Fruit fly (Drosophila melanogaster): Measurements from ENCODE around the gene CG14011.
A peak's percentile ranks its signal among the peaks of the same experiment; 100 is the strongest.

CG14011 gene

dm6 chr2L:5551538-5551937, 29.4 kb downstream of the CG14011 start, which contains the start of gene CG18269:
CG18269 (plus strand) TSS chr2L:5551838.
- no peak for TF ChIP-seq fd85E (GFP tag; optimal IDR thresholded peaks at IDR 0.05)
- no peak for TF ChIP-seq ss (GFP tag; optimal IDR thresholded peaks at IDR 0.05)

- no peak for TF ChIP-seq Blimp-1 (GFP tag; optimal IDR thresholded peaks at IDR 0.05)
- TF ChIP-seq CG31627 (GFP tag; optimal IDR thresholded peaks at IDR 0.05), result no peak
- no peak for TF ChIP-seq Hr4 (GFP tag; optimal IDR thresholded peaks at IDR 0.05)
- no peak for TF ChIP-seq Sox15 (GFP tag; optimal IDR thresholded peaks at IDR 0.05)
- no peak for TF ChIP-seq CG11762 (GFP tag; optimal IDR thresholded peaks at IDR 0.05; ENCODE audit: insufficient read depth)
- TF ChIP-seq lz (GFP tag; optimal IDR thresholded peaks at IDR 0.05), result no peak
- TF ChIP-seq CG15336 (GFP tag; IDR thresholded peaks at IDR 0.05), result no peak
- TF ChIP-seq dsx (GFP tag; optimal IDR thresholded peaks at IDR 0.05; ENCODE audit: poor library complexity, severe bottlenecking), result no peak
- TF ChIP-seq svp (GFP tag), result no peak
Measured at dm6 chr2L:5550735-5551134, 30.2 kb downstream of the CG14011 start, which contains the start of gene CG14014. CG14014 (minus strand) TSS chr2L:5550835.

- no peak for TF ChIP-seq Smox (GFP tag; optimal IDR thresholded peaks at IDR 0.05)
- no peak for TF ChIP-seq fkh (GFP tag; optimal IDR thresholded peaks at IDR 0.05)
- peak; percentile 5 for TF ChIP-seq vri (GFP tag; optimal IDR thresholded peaks at IDR 0.05)
- no peak for TF ChIP-seq Eip78C (GFP tag)
- TF ChIP-seq svp (GFP tag), result peak; percentile 62
- TF ChIP-seq Blimp-1 (GFP tag; optimal IDR thresholded peaks at IDR 0.05), result peak; percentile 1
- no peak for TF ChIP-seq Hr39 (GFP tag; optimal IDR thresholded peaks at IDR 0.05)
- TF ChIP-seq Eip93F (GFP tag; optimal IDR thresholded peaks at IDR 0.05), result peak; percentile 25
Measured at dm6 chr2L:5547288-5547777, 33.6 kb downstream of the CG14011 start.

dm6 chr2L:5546518-5547287, 34.2 kb downstream of the CG14011 start, which contains the start of gene Oscillin:
Oscillin (plus strand) TSS chr2L:5547086.
- TF ChIP-seq CG31627 (GFP tag; optimal IDR thresholded peaks at IDR 0.05) (peak; percentile 68), CG1621 (tag; optimal IDR thresholded peaks at IDR 0.05) (no peak), svp (GFP tag) (peak; percentile 96), Eip93F (GFP tag; optimal IDR thresholded peaks at IDR 0.05) (no peak), net (GFP tag; optimal IDR thresholded peaks at IDR 0.05) (peak; percentile 80), CG8632 (GFP tag; optimal IDR thresholded peaks at IDR 0.05) (peak; percentile 70), CG8319 (GFP tag; optimal IDR thresholded peaks at IDR 0.05) (peak; percentile 52), CG6276 (GFP tag; optimal IDR thresholded peaks at IDR 0.05) (peak; percentile 55), CG4318 (GFP tag; optimal IDR thresholded peaks at IDR 0.05) (no peak), CG6163 (GFP tag; IDR thresholded peaks at IDR 0.05) (peak; percentile 79), esn (GFP tag; optimal IDR thresholded peaks at IDR 0.05) (peak; percentile 53), achi (GFP tag; optimal IDR thresholded peaks at IDR 0.05) (peak; percentile 78), spab (GFP tag; optimal IDR thresholded peaks at IDR 0.05) (peak; percentile 70), OdsH (GFP tag; optimal IDR thresholded peaks at IDR 0.05) (peak; percentile 37), CG11762 (GFP tag; optimal IDR thresholded peaks at IDR 0.05; ENCODE audit: insufficient read depth) (peak; percentile 66), fkh (GFP tag; optimal IDR thresholded peaks at IDR 0.05) (no peak), CG15336 (GFP tag; IDR thresholded peaks at IDR 0.05) (peak; percentile 73), CG10669 (GFP tag; optimal IDR thresholded peaks at IDR 0.05) (peak; percentile 62), CG3919 (GFP tag; optimal IDR thresholded peaks at IDR 0.05) (peak; percentile 76), topi (GFP tag; optimal IDR thresholded peaks at IDR 0.05) (peak; percentile 81), pdm3 (GFP tag; optimal IDR thresholded peaks at IDR 0.05) (peak; percentile 39), CG32006 (GFP tag; optimal IDR thresholded peaks at IDR 0.05) (peak; percentile 78), CG8119 (GFP tag; IDR thresholded peaks at IDR 0.05) (peak; percentile 57; the same call in 1 of the 3 replicates), dsx (GFP tag; optimal IDR thresholded peaks at IDR 0.05; ENCODE audit: poor library complexity, severe bottlenecking) (peak; percentile 71), Sox102F (GFP tag; optimal IDR thresholded peaks at IDR 0.05) (peak; percentile 36), CG7368 (GFP tag; optimal IDR thresholded peaks at IDR 0.05) (peak; percentile 56), salr (GFP tag; optimal IDR thresholded peaks at IDR 0.05) (peak in 1 of 2 experiments; percentile 67), ss (GFP tag; optimal IDR thresholded peaks at IDR 0.05) (peak; percentile 55 to 80), Hr39 (GFP tag; optimal IDR thresholded peaks at IDR 0.05) (peak; percentile 27), CG3032 (tag; optimal IDR thresholded peaks at IDR 0.05) (peak; percentile 80), CG6808 (GFP tag; optimal IDR thresholded peaks at IDR 0.05) (peak; percentile 77), fd85E (GFP tag; optimal IDR thresholded peaks at IDR 0.05) (peak; percentile 18), vri (GFP tag; optimal IDR thresholded peaks at IDR 0.05) (peak; percentile 39), fd59A (GFP tag; optimal IDR thresholded peaks at IDR 0.05) (peak; percentile 6), Smox (GFP tag; optimal IDR thresholded peaks at IDR 0.05) (peak; percentile 65), CG9139 (GFP tag; optimal IDR thresholded peaks at IDR 0.05) (no peak)
